Fruit fly (Drosophila melanogaster): ENCODE results near the gene CG9515.
A peak's percentile ranks its signal among the peaks of the same experiment; 100 is the strongest.

CG9515 gene

dm6 chr2L:8952194-8953037 is 9.4 kb upstream of the CG9515 start (continued):
- TF ChIP-seq otp (GFP tag; IDR thresholded peaks at IDR 0.05), result peak; percentile 38; the same call in 1 of the 3 replicates
- TF ChIP-seq jumu (GFP tag; optimal IDR thresholded peaks at IDR 0.05), result no peak
- TF ChIP-seq Ets97D (GFP tag; optimal IDR thresholded peaks at IDR 0.05), result no peak
- no peak for TF ChIP-seq usp (GFP tag; optimal IDR thresholded peaks at IDR 0.05)
- TF ChIP-seq p53 (GFP tag; optimal IDR thresholded peaks at IDR 0.05), result no peak
- peak; percentile 44; the same call in 2 of the 3 replicates for TF ChIP-seq Aef1 (GFP tag; IDR thresholded peaks at IDR 0.05)
- peak; percentile 61 for TF ChIP-seq CG2712 (tag; optimal IDR thresholded peaks at IDR 0.05)
- TF ChIP-seq HHEX (GFP tag; optimal IDR thresholded peaks at IDR 0.05), result peak; percentile 52
- peak; percentile 33; the same call in 1 of the 2 replicates for TF ChIP-seq CG6272 (GFP tag; IDR thresholded peaks at IDR 0.05)
- TF ChIP-seq tio (GFP tag; optimal IDR thresholded peaks at IDR 0.05), result peak; percentile 37
- peak; percentile 59; the same call in 1 of the 3 replicates for TF ChIP-seq vnd (GFP tag; IDR thresholded peaks at IDR 0.05; ENCODE audit: partially characterized antibody)
- TF ChIP-seq BtbVII (GFP tag; optimal IDR thresholded peaks at IDR 0.05), result peak; percentile 11
- peak; percentile 33 for TF ChIP-seq Fer1 (GFP tag; optimal IDR thresholded peaks at IDR 0.05)
- peak; percentile 27 for TF ChIP-seq CG10979 (tag; optimal IDR thresholded peaks at IDR 0.05)
- no peak for TF ChIP-seq sisA (GFP tag; IDR thresholded peaks at IDR 0.05)
- TF ChIP-seq CG9437 (GFP tag; optimal IDR thresholded peaks at IDR 0.05), result peak; percentile 16
- TF ChIP-seq caup (GFP tag; optimal IDR thresholded peaks at IDR 0.05; ENCODE audit: severe bottlenecking), result peak; percentile 38
- TF ChIP-seq CG4820 (GFP tag; optimal IDR thresholded peaks at IDR 0.05), result peak; percentile 14
- no peak for TF ChIP-seq pfk (GFP tag; optimal IDR thresholded peaks at IDR 0.05)
- TF ChIP-seq nau (GFP tag; optimal IDR thresholded peaks at IDR 0.05), result peak; percentile 11
- TF ChIP-seq gem (tag; optimal IDR thresholded peaks at IDR 0.05), result peak; percentile 61
- peak; percentile 33 for TF ChIP-seq CG12659 (GFP tag; optimal IDR thresholded peaks at IDR 0.05)
- TF ChIP-seq CG9727 (GFP tag; optimal IDR thresholded peaks at IDR 0.05), result peak; percentile 36
- TF ChIP-seq CG13624 (GFP tag; optimal IDR thresholded peaks at IDR 0.05), result peak; percentile 37
- peak; percentile 16 for TF ChIP-seq CG13775 (GFP tag; optimal IDR thresholded peaks at IDR 0.05)
- TF ChIP-seq NC2α (GFP tag; optimal IDR thresholded peaks at IDR 0.05), result peak; percentile 7
- TF ChIP-seq CG1603 (tag; optimal IDR thresholded peaks at IDR 0.05), result peak; percentile 64
- 0 out of 2 replicates have a peak, but pooled peaks have one; percentile 26 for TF ChIP-seq CG4730 (GFP tag; IDR thresholded peaks at IDR 0.05)
- peak; percentile 27 for TF ChIP-seq CG2202 (tag; optimal IDR thresholded peaks at IDR 0.05)
- TF ChIP-seq yki (optimal IDR thresholded peaks at IDR 0.05), result no peak
- TF ChIP-seq zf30C (GFP tag; optimal IDR thresholded peaks at IDR 0.05), result no peak
- TF ChIP-seq CG15269 (tag; optimal IDR thresholded peaks at IDR 0.05), result peak; percentile 39
- peak; percentile 17 for TF ChIP-seq CHES-1-like (GFP tag; optimal IDR thresholded peaks at IDR 0.05)
- TF ChIP-seq Dll (GFP tag; IDR thresholded peaks at IDR 0.05; ENCODE audit: partially characterized antibody), result no peak
- TF ChIP-seq CG11247 (GFP tag; IDR thresholded peaks at IDR 0.05), result no peak
- peak; percentile 28 for TF ChIP-seq CG3281 (GFP tag; optimal IDR thresholded peaks at IDR 0.05)
- peak; percentile 44 for TF ChIP-seq Lhr (GFP tag; optimal IDR thresholded peaks at IDR 0.05)
- peak; percentile 17 for TF ChIP-seq CG13894 (tag; optimal IDR thresholded peaks at IDR 0.05)
- no peak for TF ChIP-seq so (GFP tag; IDR thresholded peaks at IDR 0.05)
- peak; percentile 18 to 31 for TF ChIP-seq Hr51 (GFP tag; optimal IDR thresholded peaks at IDR 0.05)
- TF ChIP-seq CG4328 (GFP tag; optimal IDR thresholded peaks at IDR 0.05), result peak; percentile 15
- peak; percentile 35 for TF ChIP-seq ind (GFP tag; optimal IDR thresholded peaks at IDR 0.05)
- TF ChIP-seq slou (GFP tag; optimal IDR thresholded peaks at IDR 0.05), result no peak
- TF ChIP-seq CG12744 (GFP tag; optimal IDR thresholded peaks at IDR 0.05), result peak; percentile 41
- no peak for TF ChIP-seq pnt (GFP tag; optimal IDR thresholded peaks at IDR 0.05)
- no peak for TF ChIP-seq Neu2 (GFP tag; optimal IDR thresholded peaks at IDR 0.05; ENCODE audit: borderline replicate concordance)
- no peak for TF ChIP-seq h (optimal IDR thresholded peaks at IDR 0.05)
- TF ChIP-seq Optix (GFP tag; IDR thresholded peaks at IDR 0.05), result 0 out of 3 replicates have a peak, but pooled peaks have one; percentile 26
